Fruit fly (Drosophila melanogaster) whole organism, prepupa: ENCODE measurements around the gene CG11905.

Experiments
- Blimp-1 ChIP-seq: fragments of 200-800 bp; sonication (Bioruptor generic); optimal IDR thresholded peaks from 3 replicates; lab custom pipeline; 2017; ENCODE audit warnings: missing biosample characterization, missing genetic modification characterization, mild to moderate bottlenecking, moderate library complexity, missing genetic modification reagents
- CG10631 ChIP-seq: fragments of 200-800 bp; sonication (Bioruptor generic); optimal IDR thresholded peaks from 2 replicates; lab custom pipeline; 2016; ENCODE audit warnings: missing biosample characterization, missing genetic modification characterization
- CG10669 ChIP-seq: fragments of 200-800 bp; sonication (Bioruptor generic); optimal IDR thresholded peaks from 3 replicates; lab custom pipeline; 2018; ENCODE audit warnings: missing biosample characterization, mild to moderate bottlenecking, missing genetic modification characterization, moderate library complexity
- CG15336 ChIP-seq: fragments of 200-800 bp; sonication (Bioruptor generic); IDR thresholded peaks from 2 replicates; pipeline ENCODE4 v1.3.6; 2022; ENCODE audit warnings: missing biosample characterization, missing genetic modification characterization
- CG16779 ChIP-seq: fragments of 200-800 bp; sonication (Bioruptor generic); optimal IDR thresholded peaks from 3 replicates; lab custom pipeline; 2017; ENCODE audit warnings: missing biosample characterization, mild to moderate bottlenecking, missing genetic modification characterization
- CG3032 ChIP-seq: fragments of 200-800 bp; optimal IDR thresholded peaks from 2 replicates; lab custom pipeline; 2019; ENCODE audit warnings: missing biosample characterization, mild to moderate bottlenecking, missing genetic modification characterization, moderate library complexity
- CG31627 ChIP-seq: fragments of 200-800 bp; sonication (Bioruptor generic); optimal IDR thresholded peaks from 3 replicates; lab custom pipeline; 2016; ENCODE audit warnings: missing biosample characterization, missing genetic modification characterization
- CG32006 ChIP-seq: fragments of 200-800 bp; sonication (Bioruptor generic); optimal IDR thresholded peaks from 3 replicates; lab custom pipeline; 2017; ENCODE audit warnings: missing biosample characterization, mild to moderate bottlenecking, missing genetic modification characterization
- CG34406 ChIP-seq: fragments of 200-800 bp; sonication (Bioruptor generic); optimal IDR thresholded peaks from 3 replicates; lab custom pipeline; 2016; ENCODE audit warnings: missing biosample characterization, missing genetic modification characterization
- CG3919 ChIP-seq: fragments of 200-800 bp; sonication (Bioruptor generic); optimal IDR thresholded peaks from 3 replicates; lab custom pipeline; 2016; ENCODE audit warnings: missing biosample characterization, missing genetic modification characterization
- CG4318 ChIP-seq: fragments of 200-800 bp; sonication (Bioruptor generic); optimal IDR thresholded peaks from 3 replicates; lab custom pipeline; 2017; ENCODE audit warnings: missing biosample characterization, mild to moderate bottlenecking, missing genetic modification characterization
- CG6163 ChIP-seq: fragments of 200-800 bp; sonication (Bioruptor generic); IDR thresholded peaks from 3 replicates; pipeline ENCODE4 v1.3.6; 2022; ENCODE audit warnings: missing biosample characterization, missing genetic modification characterization
- CG6792 ChIP-seq: fragments of 200-800 bp; sonication (Bioruptor generic); optimal IDR thresholded peaks from 3 replicates; lab custom pipeline; 2016; ENCODE audit warnings: missing biosample characterization, missing genetic modification characterization
- CG6808 ChIP-seq: fragments of 200-800 bp; sonication (Bioruptor generic); optimal IDR thresholded peaks from 3 replicates; lab custom pipeline; 2017; ENCODE audit warnings: missing biosample characterization, missing genetic modification characterization, mild to moderate bottlenecking, moderate library complexity, missing genetic modification reagents
- CG7368 ChIP-seq: fragments of 200-800 bp; sonication (Bioruptor generic); optimal IDR thresholded peaks from 3 replicates; lab custom pipeline; 2016; ENCODE audit warnings: missing biosample characterization, missing genetic modification characterization
- CG8119 ChIP-seq: fragments of 200-800 bp; sonication (Bioruptor generic); IDR thresholded peaks from 3 replicates; pipeline ENCODE4 v1.3.6; 2022; ENCODE audit warnings: missing biosample characterization, missing genetic modification characterization
- CG8632 ChIP-seq: fragments of 200-800 bp; sonication (Bioruptor generic); optimal IDR thresholded peaks from 3 replicates; lab custom pipeline; 2016; ENCODE audit warnings: missing biosample characterization, missing genetic modification characterization
- Eip75B ChIP-seq: fragments of 200-800 bp; sonication (Bioruptor generic); optimal IDR thresholded peaks from 3 replicates; lab custom pipeline; 2016; ENCODE audit warnings: missing biosample characterization, missing genetic modification characterization
- Eip78C ChIP-seq: fragments of 200-800 bp; sonication (Bioruptor generic); peaks from one replicate; lab custom pipeline; 2016; ENCODE audit warnings: missing biosample characterization, missing genetic modification characterization
- Eip93F ChIP-seq: fragments of 200-800 bp; sonication (Bioruptor generic); optimal IDR thresholded peaks from 2 replicates; lab custom pipeline; 2016; ENCODE audit warnings: missing biosample characterization, mild to moderate bottlenecking, missing genetic modification characterization
- Gug ChIP-seq: fragments of 200-800 bp; sonication (Bioruptor generic); IDR thresholded peaks from 2 replicates; pipeline ENCODE4 v1.3.6; 2022; ENCODE audit warnings: missing biosample characterization, missing genetic modification characterization
- Hr39 ChIP-seq: fragments of 200-800 bp; sonication (Bioruptor generic); optimal IDR thresholded peaks from 2 replicates; lab custom pipeline; 2016; ENCODE audit warnings: missing biosample characterization, missing genetic modification characterization
- Hr4 ChIP-seq: fragments of 200-800 bp; sonication (Bioruptor generic); optimal IDR thresholded peaks from 3 replicates; lab custom pipeline; 2016; ENCODE audit warnings: missing biosample characterization, missing genetic modification characterization
- Lpt ChIP-seq: fragments of 200-800 bp; sonication (Bioruptor generic); optimal IDR thresholded peaks from 3 replicates; lab custom pipeline; 2016; ENCODE audit warnings: missing biosample characterization, missing genetic modification characterization
- Met ChIP-seq: fragments of 200-800 bp; sonication (Bioruptor generic); optimal IDR thresholded peaks from 3 replicates; lab custom pipeline; 2016; ENCODE audit warnings: missing biosample characterization, missing genetic modification characterization
- OdsH ChIP-seq: fragments of 200-800 bp; sonication (Bioruptor generic); optimal IDR thresholded peaks from 3 replicates; lab custom pipeline; 2016; ENCODE audit warnings: missing biosample characterization, missing genetic modification characterization
- Smox ChIP-seq: fragments of 200-800 bp; sonication (Bioruptor generic); optimal IDR thresholded peaks from 3 replicates; lab custom pipeline; 2016; ENCODE audit warnings: missing biosample characterization, missing genetic modification characterization
- Sox102F ChIP-seq: fragments of 200-800 bp; sonication (Bioruptor generic); optimal IDR thresholded peaks from 2 replicates; lab custom pipeline; 2016; ENCODE audit warnings: missing biosample characterization, mild to moderate bottlenecking, missing genetic modification characterization
- Sox14 ChIP-seq: fragments of 200-800 bp; sonication (Bioruptor generic); optimal IDR thresholded peaks from 3 replicates; lab custom pipeline; 2016; ENCODE audit warnings: missing biosample characterization, missing genetic modification characterization
- Sox15 ChIP-seq: fragments of 200-800 bp; sonication (Bioruptor generic); optimal IDR thresholded peaks from 3 replicates; lab custom pipeline; 2016; ENCODE audit warnings: missing biosample characterization, missing genetic modification characterization
- achi ChIP-seq: fragments of 200-800 bp; sonication (Bioruptor generic); optimal IDR thresholded peaks from 3 replicates; lab custom pipeline; 2016; ENCODE audit warnings: missing biosample characterization, missing genetic modification characterization
- acj6 ChIP-seq: fragments of 200-800 bp; sonication (Bioruptor generic); optimal IDR thresholded peaks from 3 replicates; lab custom pipeline; 2016; ENCODE audit warnings: missing biosample characterization, missing genetic modification characterization
- cyc ChIP-seq: fragments of 200-800 bp; sonication (Bioruptor generic); optimal IDR thresholded peaks from 3 replicates; lab custom pipeline; 2016; ENCODE audit warnings: missing biosample characterization, missing genetic modification characterization
- dac ChIP-seq: fragments of 200-800 bp; sonication (Bioruptor generic); optimal IDR thresholded peaks from 2 replicates; lab custom pipeline; 2017; ENCODE audit warnings: missing biosample characterization, mild to moderate bottlenecking, missing genetic modification characterization
- eg ChIP-seq: fragments of 200-800 bp; sonication (Bioruptor generic); IDR thresholded peaks from 3 replicates; pipeline ENCODE4 v1.3.6; 2022; ENCODE audit warnings: missing biosample characterization, missing genetic modification characterization
- esn ChIP-seq: fragments of 200-800 bp; sonication (Bioruptor generic); optimal IDR thresholded peaks from 2 replicates; lab custom pipeline; 2016; ENCODE audit warnings: missing biosample characterization, mild to moderate bottlenecking, missing genetic modification characterization, moderate library complexity
- fd59A ChIP-seq: fragments of 200-800 bp; sonication (Bioruptor generic); optimal IDR thresholded peaks from 2 replicates; lab custom pipeline; 2017; ENCODE audit warnings: missing biosample characterization, mild to moderate bottlenecking, missing genetic modification characterization, missing genetic modification reagents
- fd85E ChIP-seq: fragments of 200-800 bp; sonication (Bioruptor generic); optimal IDR thresholded peaks from 3 replicates; lab custom pipeline; 2016; ENCODE audit warnings: missing biosample characterization, missing genetic modification characterization
- fkh ChIP-seq: fragments of 200-800 bp; sonication (Bioruptor generic); optimal IDR thresholded peaks from 3 replicates; lab custom pipeline; 2017; ENCODE audit warnings: missing biosample characterization, mild to moderate bottlenecking, missing genetic modification characterization, moderate library complexity
- net ChIP-seq: fragments of 200-800 bp; sonication (Bioruptor generic); optimal IDR thresholded peaks from 3 replicates; lab custom pipeline; 2016; ENCODE audit warnings: missing biosample characterization, missing genetic modification characterization
- pdm3 ChIP-seq: fragments of 200-800 bp; sonication (Bioruptor generic); optimal IDR thresholded peaks from 3 replicates; lab custom pipeline; 2016; ENCODE audit warnings: missing biosample characterization, missing genetic modification characterization
- spab ChIP-seq: fragments of 200-800 bp; sonication (Bioruptor generic); optimal IDR thresholded peaks from 2 replicates; lab custom pipeline; 2017; ENCODE audit warnings: missing biosample characterization, mild to moderate bottlenecking, missing genetic modification characterization, missing genetic modification reagents
- ss ChIP-seq, 2 experiments: fragments of 200-800 bp; sonication (Bioruptor generic); optimal IDR thresholded peaks; 2 replicates in 1 of 2; 3 replicates in 1 of 2; lab custom pipeline; 2017 to 2018; ENCODE audit warnings: mild to moderate bottlenecking in 2 of 2, missing biosample characterization in 2 of 2, missing genetic modification characterization in 2 of 2, moderate library complexity in 1 of 2
- svp ChIP-seq: fragments of 200-800 bp; sonication (Bioruptor generic); peaks from one replicate; lab custom pipeline; 2016; ENCODE audit warnings: missing biosample characterization, missing genetic modification characterization

CG11905 gene

dm6 chr3L:16975638-16976528 is 40.5 kb upstream of the CG11905 start (continued):
- peak; percentile 58; the same call in 1 of the 3 replicates for TF ChIP-seq CG8119 (GFP tag; lab: Robert Waterston, UW)
- TF ChIP-seq CG7368 (GFP tag; lab: Kevin White, UChicago), result peak; percentile 46
- peak; percentile 40; the same call in 1 of the 2 replicates for TF ChIP-seq CG15336
- TF ChIP-seq Eip93F (GFP tag; lab: Kevin White, UChicago), result no peak
- peak; percentile 57 for TF ChIP-seq CG34406
- peak; percentile 96 for TF ChIP-seq Eip78C
- TF ChIP-seq CG6808 (GFP tag; lab: Kevin White, UChicago), result peak; percentile 86
- peak; percentile 87 for TF ChIP-seq CG32006 (GFP tag; lab: Kevin White, UChicago)
- TF ChIP-seq CG8632 (GFP tag; lab: Kevin White, UChicago), result peak; percentile 59
- TF ChIP-seq cyc, result peak; percentile 66
- peak; percentile 77 for TF ChIP-seq CG10669 (GFP tag; lab: Kevin White, UChicago)
- peak; percentile 38 for TF ChIP-seq Sox15 (GFP tag; lab: Kevin White, UChicago)
- peak; percentile 78 for TF ChIP-seq Hr39 (GFP tag; lab: Kevin White, UChicago)
- no peak for TF ChIP-seq fkh
- TF ChIP-seq Met, result peak; percentile 87
- peak; percentile 63 for TF ChIP-seq CG3919 (GFP tag; lab: Kevin White, UChicago)
- TF ChIP-seq fd59A, result peak; percentile 77
- peak; percentile 70 for TF ChIP-seq spab (GFP tag; lab: Kevin White, UChicago)
- TF ChIP-seq svp (GFP tag; lab: Kevin White, UChicago), result peak; percentile 92
- TF ChIP-seq CG16779 (tag; lab: Kevin White, UChicago), result no peak
- peak; percentile 51 for TF ChIP-seq dac (GFP tag; lab: Kevin White, UChicago)
- peak; percentile 42; the same call in 2 of the 3 replicates for TF ChIP-seq eg (GFP tag; lab: Robert Waterston, UW)
- TF ChIP-seq CG6792 (GFP tag; lab: Kevin White, UChicago), result peak; percentile 63
- peak; percentile 73 for TF ChIP-seq CG3032 (tag; lab: Kevin White, UChicago)
- TF ChIP-seq Sox102F (GFP tag; lab: Kevin White, UChicago), result peak; percentile 62
- TF ChIP-seq Eip75B (GFP tag; lab: Kevin White, UChicago), result peak; percentile 85
- TF ChIP-seq, all 60 proteins: peak for 52

DNA sequence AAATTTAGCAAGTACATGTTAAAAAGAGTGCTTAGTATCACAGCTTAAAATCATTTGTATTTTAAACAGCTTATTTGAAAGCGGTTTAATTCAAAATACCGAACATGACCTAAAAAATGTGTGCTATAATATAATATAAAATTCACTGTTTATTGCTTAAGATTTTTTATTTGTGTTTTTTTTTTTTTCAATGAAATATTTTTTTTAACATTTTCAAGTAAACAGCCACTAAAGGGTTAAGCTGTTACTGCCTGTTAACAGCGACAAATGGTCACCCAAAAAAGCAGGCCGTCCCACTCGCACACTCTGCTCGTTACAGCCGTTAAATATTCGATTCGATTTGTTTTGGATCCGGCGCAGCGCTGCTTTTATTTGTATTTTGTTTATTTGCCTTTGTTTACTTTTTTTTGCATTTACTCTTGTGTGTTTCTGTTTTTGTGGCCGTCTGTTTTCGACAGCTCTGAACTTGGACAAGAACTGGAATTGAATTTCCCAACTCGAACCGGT is 39.4 kb upstream of the CG11905 start:
- TF ChIP-seq Blimp-1 (GFP tag; lab: Kevin White, UChicago) (no peak), esn (peak; percentile 69), Gug (GFP tag; lab: Robert Waterston, UW) (no peak), pdm3 (GFP tag; lab: Kevin White, UChicago) (peak; percentile 37), spab (GFP tag; lab: Kevin White, UChicago) (peak; percentile 32), svp (GFP tag; lab: Kevin White, UChicago) (peak; percentile 74), acj6 (peak; percentile 35), Lpt (GFP tag; lab: Kevin White, UChicago) (no peak), Eip93F (GFP tag; lab: Kevin White, UChicago) (no peak), cyc (peak; percentile 45), CG3032 (tag; lab: Kevin White, UChicago) (peak; percentile 14), CG6808 (GFP tag; lab: Kevin White, UChicago) (peak; percentile 24), fd85E (GFP tag; lab: Kevin White, UChicago) (no peak), Smox (GFP tag; lab: Kevin White, UChicago) (peak; percentile 61), Hr4 (GFP tag; lab: Kevin White, UChicago) (peak; percentile 43), Sox14 (GFP tag; lab: Kevin White, UChicago) (peak; percentile 43), CG10631 (GFP tag; lab: Kevin White, UChicago) (peak; percentile 31), CG7368 (GFP tag; lab: Kevin White, UChicago) (peak; percentile 59), Hr39 (GFP tag; lab: Kevin White, UChicago) (peak; percentile 20), fkh (peak; percentile 74), achi (GFP tag; lab: Kevin White, UChicago) (peak; percentile 8), CG4318 (GFP tag; lab: Kevin White, UChicago) (peak; percentile 39), CG32006 (GFP tag; lab: Kevin White, UChicago) (peak; percentile 51), CG6792 (GFP tag; lab: Kevin White, UChicago) (peak; percentile 52), CG6163 (GFP tag; lab: Robert Waterston, UW) (no peak), ss (GFP tag; optimal IDR thresholded peaks at IDR 0.05; lab: Kevin White, UChicago) (peak in 1 of 2 experiments; percentile 49), CG10669 (GFP tag; lab: Kevin White, UChicago) (peak; percentile 34), dac (GFP tag; lab: Kevin White, UChicago) (no peak), Met (peak; percentile 52), Sox15 (GFP tag; lab: Kevin White, UChicago) (no peak), CG31627 (GFP tag; lab: Kevin White, UChicago) (no peak), Eip78C (peak; percentile 82), OdsH (GFP tag; lab: Kevin White, UChicago) (peak; percentile 55), CG3919 (GFP tag; lab: Kevin White, UChicago) (peak; percentile 76), CG16779 (tag; lab: Kevin White, UChicago) (peak; percentile 15), CG34406 (peak; percentile 52), Eip75B (GFP tag; lab: Kevin White, UChicago) (peak; percentile 54), net (GFP tag; lab: Kevin White, UChicago) (peak; percentile 9)
